Worm (Caenorhabditis elegans): ENCODE results near the gene T05C12.8.

Gene T05C12.8

ce11 chrII:8190455-8190854 lies at the start of gene T05C12.8:
Gene T05C12.8 (minus strand): TSS chrII:8190555.
- TF ChIP-seq ceh-39 (tag; optimal IDR thresholded peaks at IDR 0.05): no peak
- TF ChIP-seq snpc-4 (tag; optimal IDR thresholded peaks at IDR 0.05): no peak
- TF ChIP-seq sem-2 (GFP tag; optimal IDR thresholded peaks at IDR 0.05): no peak
- no peak for TF ChIP-seq lsy-2 (tag; optimal IDR thresholded peaks at IDR 0.05)
- TF ChIP-seq pha-4 (tag; optimal IDR thresholded peaks at IDR 0.05): no peak
- peak; percentile 15 for TF ChIP-seq ces-1 (GFP tag; optimal IDR thresholded peaks at IDR 0.05)
- no peak for TF ChIP-seq ham-2 (GFP tag; optimal IDR thresholded peaks at IDR 0.05)
- TF ChIP-seq nhr-237 (tag; optimal IDR thresholded peaks at IDR 0.05): no peak

ce11 chrII:8238155-8238554 lies 47.8 kb upstream of the T05C12.8 start, which contains the start of gene nlp-5:
Gene nlp-5 (plus strand): TSS chrII:8238455.
- TF ChIP-seq unc-39 (tag; optimal IDR thresholded peaks at IDR 0.05) (no peak), elt-1 (tag; optimal IDR thresholded peaks at IDR 0.05; ENCODE audit: borderline replicate concordance, insufficient read depth) (no peak), flh-1 (GFP tag; optimal IDR thresholded peaks at IDR 0.05) (no peak), ceh-83 (GFP tag; optimal IDR thresholded peaks at IDR 0.05) (no peak), ham-2 (GFP tag; optimal IDR thresholded peaks at IDR 0.05) (no peak), pha-4 (tag; optimal IDR thresholded peaks at IDR 0.05) (no peak), mep-1 (tag; optimal IDR thresholded peaks at IDR 0.05) (no peak), nhr-28 (tag; optimal IDR thresholded peaks at IDR 0.05) (no peak), bed-3 (GFP tag; optimal IDR thresholded peaks at IDR 0.05) (no peak), ceh-39 (tag; optimal IDR thresholded peaks at IDR 0.05) (no peak), unc-62 (GFP tag; optimal IDR thresholded peaks at IDR 0.05) (no peak), hlh-1 (tag; optimal IDR thresholded peaks at IDR 0.05) (no peak)

ce11 chrII:8232489-8232888 lies 42.1 kb upstream of the T05C12.8 start, which contains the start of gene M110.7:
Gene M110.7 (plus strand): TSS chrII:8232789.
- no peak for TF ChIP-seq lin-32 (GFP tag; optimal IDR thresholded peaks at IDR 0.05)
- no peak for TF ChIP-seq tbx-8 (GFP tag; optimal IDR thresholded peaks at IDR 0.05)
- no peak for TF ChIP-seq ceh-83 (GFP tag; optimal IDR thresholded peaks at IDR 0.05)
- no peak for TF ChIP-seq hlh-1 (tag; optimal IDR thresholded peaks at IDR 0.05)
- TF ChIP-seq nhr-76 (tag; optimal IDR thresholded peaks at IDR 0.05): no peak
- no peak for TF ChIP-seq sptf-1 (tag; optimal IDR thresholded peaks at IDR 0.05)
- TF ChIP-seq nhr-28 (tag; optimal IDR thresholded peaks at IDR 0.05): no peak
- no peak for TF ChIP-seq ztf-11 (tag; optimal IDR thresholded peaks at IDR 0.05)
- TF ChIP-seq cnd-1 (tag; optimal IDR thresholded peaks at IDR 0.05): no peak
- no peak for TF ChIP-seq M03D4.4 (tag; optimal IDR thresholded peaks at IDR 0.05)
- TF ChIP-seq pha-4 (tag; optimal IDR thresholded peaks at IDR 0.05): no peak

ce11 chrII:8230976-8231375 lies 40.6 kb upstream of the T05C12.8 start, which contains the start of gene M110.9:
Gene M110.9 (plus strand): TSS chrII:8231276.
- no peak for TF ChIP-seq nhr-237 (tag; optimal IDR thresholded peaks at IDR 0.05)
- no peak for TF ChIP-seq ceh-83 (GFP tag; optimal IDR thresholded peaks at IDR 0.05)
- TF ChIP-seq lsy-2 (tag; optimal IDR thresholded peaks at IDR 0.05): no peak
- no peak for TF ChIP-seq ces-1 (GFP tag; optimal IDR thresholded peaks at IDR 0.05)
- TF ChIP-seq snpc-4 (tag; optimal IDR thresholded peaks at IDR 0.05): no peak
- no peak for TF ChIP-seq elt-3 (tag; optimal IDR thresholded peaks at IDR 0.05)
- no peak for TF ChIP-seq ceh-43 (GFP tag; optimal IDR thresholded peaks at IDR 0.05)
- TF ChIP-seq lin-32 (GFP tag; optimal IDR thresholded peaks at IDR 0.05): no peak
- TF ChIP-seq mab-5 (tag; optimal IDR thresholded peaks at IDR 0.05): no peak
- TF ChIP-seq flh-1 (GFP tag; optimal IDR thresholded peaks at IDR 0.05): no peak
- TF ChIP-seq lin-13 (tag; optimal IDR thresholded peaks at IDR 0.05): no peak
- TF ChIP-seq nhr-28 (tag; optimal IDR thresholded peaks at IDR 0.05): no peak

- TF ChIP-seq ces-1 (GFP tag; optimal IDR thresholded peaks at IDR 0.05): no peak
- no peak for TF ChIP-seq flh-1 (GFP tag; optimal IDR thresholded peaks at IDR 0.05)
- no peak for TF ChIP-seq ceh-39 (tag; optimal IDR thresholded peaks at IDR 0.05)
- TF ChIP-seq nhr-2 (tag; optimal IDR thresholded peaks at IDR 0.05): no peak
- no peak for TF ChIP-seq sem-2 (GFP tag; optimal IDR thresholded peaks at IDR 0.05)
- TF ChIP-seq tbx-8 (GFP tag; optimal IDR thresholded peaks at IDR 0.05): no peak
- no peak for TF ChIP-seq lin-32 (GFP tag; optimal IDR thresholded peaks at IDR 0.05)
- no peak for TF ChIP-seq unc-39 (tag; optimal IDR thresholded peaks at IDR 0.05)
- no peak for TF ChIP-seq nhr-12 (tag; optimal IDR thresholded peaks at IDR 0.05)
- no peak for TF ChIP-seq nhr-28 (tag; optimal IDR thresholded peaks at IDR 0.05)
- TF ChIP-seq ceh-43 (GFP tag; optimal IDR thresholded peaks at IDR 0.05): no peak
- no peak for TF ChIP-seq mab-5 (tag; optimal IDR thresholded peaks at IDR 0.05)
- TF ChIP-seq elt-1 (tag; optimal IDR thresholded peaks at IDR 0.05; ENCODE audit: borderline replicate concordance, insufficient read depth): no peak
- TF ChIP-seq ceh-83 (GFP tag; optimal IDR thresholded peaks at IDR 0.05): no peak
- no peak for TF ChIP-seq pha-4 (tag; optimal IDR thresholded peaks at IDR 0.05)
- no peak for TF ChIP-seq hlh-1 (tag; optimal IDR thresholded peaks at IDR 0.05)
- no peak for TF ChIP-seq unc-120 (tag; optimal IDR thresholded peaks at IDR 0.05; ENCODE audit: poor library complexity, severe bottlenecking)
- TF ChIP-seq zip-8 (tag; optimal IDR thresholded peaks at IDR 0.05): no peak
- no peak for TF ChIP-seq sptf-1 (tag; optimal IDR thresholded peaks at IDR 0.05)
These were observed 36.1 kb upstream of the T05C12.8 start for ce11 chrII:8226475-8226874.

Measured in whole organism, mixed stage, embryonic.